Worm (Caenorhabditis elegans) whole organism, late embryonic: ENCODE measurements around the gene jmjd-1.1.

Experiments used
- ceh-19 ChIP-seq: fragments of 200-800 bp; sonication (Bioruptor generic); optimal IDR thresholded peaks from 2 replicates; lab custom pipeline; 2018; ENCODE audit warnings: mild to moderate bottlenecking, missing genetic modification characterization, missing compliant biosample characterization
- elt-4 ChIP-seq: sonication (generic microtip); optimal IDR thresholded peaks from 2 replicates; lab custom pipeline; 2016; ENCODE audit warnings: missing genetic modification characterization, missing compliant biosample characterization
- nhr-11 ChIP-seq: fragments of 150-350 bp; optimal IDR thresholded peaks from 2 replicates; lab custom pipeline; 2014; ENCODE audit warnings: missing biosample characterization, missing genetic modification characterization
- sdc-2 ChIP-seq: sonication (generic microtip); optimal IDR thresholded peaks from 2 replicates; lab custom pipeline; 2016; ENCODE audit warnings: missing genotype, missing genetic modification characterization, missing compliant biosample characterization
- tbx-2 ChIP-seq: sonication (generic microtip); optimal IDR thresholded peaks from 2 replicates; lab custom pipeline; 2016; ENCODE audit warnings: missing genetic modification characterization, missing compliant biosample characterization

ce11 chrII:11835208-11835607 is 28.9 kb downstream of the jmjd-1.1 start, which contains the start of gene T27D12.6:
- TF ChIP-seq sdc-2: no peak
- no peak for TF ChIP-seq tbx-2 (tag; lab: Kevin White, UChicago)
- no peak for TF ChIP-seq elt-4 (tag; lab: Kevin White, UChicago)
- no peak for TF ChIP-seq nhr-11
- no peak for TF ChIP-seq ceh-19
